Worm (Caenorhabditis elegans): ENCODE results near the gene tap-1.

The tap-1 gene

ce11 chrX:14561416-14561973, 27.9 kb upstream of the tap-1 start (continued):
- TF ChIP-seq dsc-1 (tag; optimal IDR thresholded peaks at IDR 0.05) (peak; percentile 38), xbp-1 (tag; optimal IDR thresholded peaks at IDR 0.05) (peak; percentile 41), lin-14 (GFP tag; optimal IDR thresholded peaks at IDR 0.05) (peak; percentile 97), nhr-71 (tag; optimal IDR thresholded peaks at IDR 0.05) (peak; percentile 95), fkh-8 (tag; optimal IDR thresholded peaks at IDR 0.05) (peak; percentile 83), fkh-10 (GFP tag; optimal IDR thresholded peaks at IDR 0.05) (peak; percentile 93), rnt-1 (tag; optimal IDR thresholded peaks at IDR 0.05) (peak; percentile 84), ztf-4 (tag; optimal IDR thresholded peaks at IDR 0.05) (peak; percentile 75), ceh-82 (tag; optimal IDR thresholded peaks at IDR 0.05) (peak in 1 of 3 experiments; percentile 45), pax-3 (tag; optimal IDR thresholded peaks at IDR 0.05) (peak; percentile 4), jun-1 (tag; optimal IDR thresholded peaks at IDR 0.05) (no peak), hlh-17 (GFP tag; optimal IDR thresholded peaks at IDR 0.05; ENCODE audit: borderline replicate concordance) (no peak), lir-3 (tag; optimal IDR thresholded peaks at IDR 0.05; ENCODE audit: poor library complexity) (peak; percentile 15), nhr-85 (tag) (peak; percentile 87), aha-1 (tag; optimal IDR thresholded peaks at IDR 0.05) (no peak), nhr-237 (tag; optimal IDR thresholded peaks at IDR 0.05) (no peak), F16B12.6 (tag; optimal IDR thresholded peaks at IDR 0.05) (no peak), pag-3 (tag; optimal IDR thresholded peaks at IDR 0.05; ENCODE audit: borderline replicate concordance, insufficient read depth) (no peak), egl-27 (tag; optimal IDR thresholded peaks at IDR 0.05) (peak in 1 of 2 experiments; percentile 8), isw-1 (GFP tag; IDR thresholded peaks at IDR 0.05) (peak; percentile 32), elt-2 (tag; optimal IDR thresholded peaks at IDR 0.05) (no peak), sup-37 (GFP tag; optimal IDR thresholded peaks at IDR 0.05) (no peak), swsn-7 (tag; optimal IDR thresholded peaks at IDR 0.05) (peak; percentile 65), efl-1 (optimal IDR thresholded peaks at IDR 0.05) (peak in 1 of 2 experiments; percentile 22), efl-1 (GFP tag; optimal IDR thresholded peaks at IDR 0.05 in 1 of 2) (no peak), nhr-20 (tag; optimal IDR thresholded peaks at IDR 0.05) (peak; percentile 80)

- TF ChIP-seq nhr-90 (tag; optimal IDR thresholded peaks at IDR 0.05; ENCODE audit: poor library complexity) (no peak), snu-23 (GFP tag; optimal IDR thresholded peaks at IDR 0.05) (peak; percentile 34), skn-1 (tag; optimal IDR thresholded peaks at IDR 0.05) (no peak), lin-13 (GFP tag; optimal IDR thresholded peaks at IDR 0.05) (peak; percentile 67), fkh-4 (tag; optimal IDR thresholded peaks at IDR 0.05; ENCODE audit: borderline replicate concordance) (no peak), sptf-1 (tag; optimal IDR thresholded peaks at IDR 0.05) (no peak), ceh-82 (tag; optimal IDR thresholded peaks at IDR 0.05) (no peak), nhr-71 (tag; optimal IDR thresholded peaks at IDR 0.05) (peak; percentile 98), ztf-4 (tag; optimal IDR thresholded peaks at IDR 0.05) (peak; percentile 86), sup-37 (GFP tag; optimal IDR thresholded peaks at IDR 0.05) (no peak), lir-3 (tag; optimal IDR thresholded peaks at IDR 0.05; ENCODE audit: poor library complexity) (peak; percentile 35), lin-14 (GFP tag; optimal IDR thresholded peaks at IDR 0.05) (peak; percentile 82), xbp-1 (tag; optimal IDR thresholded peaks at IDR 0.05) (peak; percentile 60), mef-2 (tag; optimal IDR thresholded peaks at IDR 0.05) (peak; percentile 88), blmp-1 (tag; optimal IDR thresholded peaks at IDR 0.05) (peak; percentile 73), hpl-2 (GFP tag; optimal IDR thresholded peaks at IDR 0.05) (no peak), elt-2 (tag; optimal IDR thresholded peaks at IDR 0.05) (no peak), nhr-237 (tag; optimal IDR thresholded peaks at IDR 0.05) (no peak), lsy-2 (tag; optimal IDR thresholded peaks at IDR 0.05) (peak in 1 of 2 experiments; percentile 72), aly-2 (tag; optimal IDR thresholded peaks at IDR 0.05) (no peak), unc-130 (tag; optimal IDR thresholded peaks at IDR 0.05) (no peak), mdl-1 (tag; optimal IDR thresholded peaks at IDR 0.05) (no peak), irx-1 (tag; optimal IDR thresholded peaks at IDR 0.05) (peak; percentile 39), nhr-11 (tag; optimal IDR thresholded peaks at IDR 0.05) (peak; percentile 81), mab-9 (GFP tag; IDR thresholded peaks at IDR 0.05) (no peak), nhr-77 (tag; optimal IDR thresholded peaks at IDR 0.05) (peak; percentile 34), Y116A8C.19 (tag; optimal IDR thresholded peaks at IDR 0.05; ENCODE audit: borderline replicate concordance) (no peak), C16A3.4 (tag; optimal IDR thresholded peaks at IDR 0.05) (no peak), ceh-8 (GFP tag; optimal IDR thresholded peaks at IDR 0.05) (peak; percentile 61), C04F5.9 (tag; optimal IDR thresholded peaks at IDR 0.05) (no peak), C34B4.2 (tag; optimal IDR thresholded peaks at IDR 0.05) (no peak), rnt-1 (tag; optimal IDR thresholded peaks at IDR 0.05) (peak; percentile 23)
Observed at ce11 chrX:14562286-14563086, 26.9 kb upstream of the tap-1 start.
